Worm (Caenorhabditis elegans): ENCODE measurements around the gene dpy-31.

dpy-31 gene

DNA sequence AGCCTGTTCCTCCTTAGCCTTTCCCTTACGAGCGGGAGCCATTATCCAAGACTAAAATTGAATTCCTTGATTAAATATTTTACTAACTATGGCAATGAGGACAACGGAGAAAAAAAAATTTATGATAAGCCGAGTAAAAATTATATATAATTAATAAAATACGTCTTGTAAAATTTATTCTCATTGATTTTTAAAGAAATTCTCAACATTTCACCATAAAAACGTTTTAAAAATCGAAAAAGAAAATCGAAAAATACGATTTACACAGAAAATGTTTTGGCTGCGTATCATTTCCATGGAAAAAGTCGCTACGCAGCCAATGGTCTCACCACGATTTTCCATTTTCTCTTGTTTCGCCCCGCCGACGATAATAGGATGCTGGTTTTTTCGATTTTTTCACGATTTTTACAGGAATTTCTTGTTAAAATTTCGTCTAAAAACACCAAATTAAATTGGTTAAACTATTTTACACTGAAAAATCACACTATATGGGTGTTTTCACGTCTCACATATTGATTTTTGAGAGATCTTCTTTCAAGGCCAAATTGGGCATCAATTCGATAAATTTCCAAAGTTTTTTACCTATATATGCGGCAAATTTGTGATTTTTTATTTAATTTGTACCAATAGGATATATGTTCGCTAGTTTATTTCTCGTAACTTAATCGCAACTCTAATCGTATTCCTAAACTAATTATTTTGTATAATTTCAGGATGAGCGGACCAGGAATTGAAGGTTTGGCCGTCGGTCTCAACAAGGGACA lies 22.3 kb upstream of the dpy-31 start, which contains the start of the genes rps-14 and rpl-36 (continued):
- TF ChIP-seq nhr-237 (tag; optimal IDR thresholded peaks at IDR 0.05) (peak; percentile 74), nhr-77 (tag; optimal IDR thresholded peaks at IDR 0.05) (peak; percentile 90), egl-27 (tag; optimal IDR thresholded peaks at IDR 0.05) (peak in 1 of 2 experiments; percentile 59), pqm-1 (tag; optimal IDR thresholded peaks at IDR 0.05) (no peak), fos-1 (tag; optimal IDR thresholded peaks at IDR 0.05) (peak; percentile 84), isw-1 (GFP tag; IDR thresholded peaks at IDR 0.05) (peak; percentile 94), aly-2 (tag; optimal IDR thresholded peaks at IDR 0.05) (peak; percentile 47), elt-3 (tag; optimal IDR thresholded peaks at IDR 0.05) (peak in 3 of 6 experiments; percentile 76 to 94 (median 88)), xbp-1 (tag; optimal IDR thresholded peaks at IDR 0.05) (peak; percentile 94), nhr-11 (tag; optimal IDR thresholded peaks at IDR 0.05) (peak; percentile 30), mab-9 (GFP tag; IDR thresholded peaks at IDR 0.05) (peak; percentile 59), F16B12.6 (tag; optimal IDR thresholded peaks at IDR 0.05) (peak; percentile 69), mep-1 (tag; optimal IDR thresholded peaks at IDR 0.05) (peak; percentile 96), tlp-1 (tag; optimal IDR thresholded peaks at IDR 0.05) (no peak), rnt-1 (tag; optimal IDR thresholded peaks at IDR 0.05) (peak; percentile 90), snu-23 (GFP tag; optimal IDR thresholded peaks at IDR 0.05) (peak; percentile 95), zip-4 (GFP tag; optimal IDR thresholded peaks at IDR 0.05) (peak; percentile 66), lin-15B (tag; optimal IDR thresholded peaks at IDR 0.05) (peak; percentile 90), elt-2 (tag; optimal IDR thresholded peaks at IDR 0.05) (peak; percentile 44), sox-4 (tag; optimal IDR thresholded peaks at IDR 0.05) (peak; percentile 59), egl-13 (tag; optimal IDR thresholded peaks at IDR 0.05) (peak; percentile 71), nhr-28 (tag; optimal IDR thresholded peaks at IDR 0.05) (no peak), ces-1 (GFP tag; optimal IDR thresholded peaks at IDR 0.05) (no peak), lin-14 (GFP tag; optimal IDR thresholded peaks at IDR 0.05) (peak; percentile 92), ceh-82 (tag; optimal IDR thresholded peaks at IDR 0.05) (peak; percentile 88 to 90 (median 89)), nhr-84 (tag; optimal IDR thresholded peaks at IDR 0.05) (no peak), ama-1 (optimal IDR thresholded peaks at IDR 0.05) (peak; percentile 30), ceh-63 (GFP tag; optimal IDR thresholded peaks at IDR 0.05) (no peak), pag-3 (tag; optimal IDR thresholded peaks at IDR 0.05; ENCODE audit: borderline replicate concordance, insufficient read depth) (no peak), lin-35 (GFP tag; optimal IDR thresholded peaks at IDR 0.05) (peak; percentile 88 to 93), lir-3 (tag; optimal IDR thresholded peaks at IDR 0.05; ENCODE audit: poor library complexity) (peak; percentile 77), hlh-17 (GFP tag; optimal IDR thresholded peaks at IDR 0.05; ENCODE audit: borderline replicate concordance) (no peak), aha-1 (tag; optimal IDR thresholded peaks at IDR 0.05) (peak; percentile 77), C34B4.2 (tag; optimal IDR thresholded peaks at IDR 0.05) (no peak), unc-130 (tag; optimal IDR thresholded peaks at IDR 0.05) (peak; percentile 96), snpc-4 (tag; optimal IDR thresholded peaks at IDR 0.05) (peak; percentile 82), blmp-1 (tag; optimal IDR thresholded peaks at IDR 0.05) (peak; percentile 93), skn-1 (tag; optimal IDR thresholded peaks at IDR 0.05) (peak; percentile 94), C16A3.4 (tag; optimal IDR thresholded peaks at IDR 0.05) (peak; percentile 96), unc-86 (tag; optimal IDR thresholded peaks at IDR 0.05) (peak; percentile 80), swsn-7 (tag; optimal IDR thresholded peaks at IDR 0.05) (peak; percentile 92), C04F5.9 (tag; optimal IDR thresholded peaks at IDR 0.05) (peak; percentile 78), mdl-1 (tag; optimal IDR thresholded peaks at IDR 0.05) (peak in 1 of 2 experiments; percentile 82)

Measured in whole organism, L1 larva.